Worm (Caenorhabditis elegans) whole organism, early embryonic: ENCODE data around the gene F55B11.7.

ENCODE experiments used
- F13C5.2 ChIP-seq: sonication (generic microtip); optimal IDR thresholded peaks from 2 replicates; lab custom pipeline; 2017; ENCODE audit warnings: mild to moderate bottlenecking, missing genetic modification characterization, inconsistent platforms, missing compliant biosample characterization
- ama-1 ChIP-seq: fragments of 150-350 bp; optimal IDR thresholded peaks from 2 replicates; lab custom pipeline; 2014
- flt-1 ChIP-seq: fragments of 200-800 bp; sonication (Bioruptor generic); IDR thresholded peaks from 2 replicates; pipeline ENCODE4 v1.3.6; 2022; ENCODE audit warnings: missing genetic modification characterization, missing compliant biosample characterization

ce11 chrIV:14395531-14395930 lies 26.3 kb downstream of the F55B11.7 start:
- TF ChIP-seq flt-1 (GFP tag; lab: Robert Waterston, UW) (no peak), ama-1 (lab: Kevin White, UChicago) (no peak), F13C5.2 (tag; lab: Kevin White, UChicago) (no peak)
